Fruit fly (Drosophila melanogaster): ENCODE results near the gene COX5A.
A peak's percentile ranks its signal among the peaks of the same experiment; 100 is the strongest.

The COX5A gene

dm6 chr3R:11859103-11859502 is 39.9 kb downstream of the COX5A start:
- TF ChIP-seq tj (GFP tag; optimal IDR thresholded peaks at IDR 0.05) (no peak), CG7101 (tag; optimal IDR thresholded peaks at IDR 0.05) (no peak), bab1 (GFP tag; optimal IDR thresholded peaks at IDR 0.05) (no peak), Hr96 (GFP tag; optimal IDR thresholded peaks at IDR 0.05) (no peak), ovo (GFP tag; optimal IDR thresholded peaks at IDR 0.05) (no peak), kay (GFP tag; ENCODE audit: borderline replicate concordance) (no peak), CG7045 (GFP tag; optimal IDR thresholded peaks at IDR 0.05) (no peak), pad (GFP tag; optimal IDR thresholded peaks at IDR 0.05) (no peak)

dm6 chr3R:11859534-11860254 is 40.5 kb downstream of the COX5A start:
- TF ChIP-seq kay (GFP tag; ENCODE audit: borderline replicate concordance) (no peak), tj (GFP tag; optimal IDR thresholded peaks at IDR 0.05) (no peak), Mnt (GFP tag; optimal IDR thresholded peaks at IDR 0.05) (no peak), CG7045 (GFP tag; optimal IDR thresholded peaks at IDR 0.05) (no peak), CG7101 (tag; optimal IDR thresholded peaks at IDR 0.05) (no peak), CG1620 (GFP tag; optimal IDR thresholded peaks at IDR 0.05) (no peak), ovo (GFP tag; optimal IDR thresholded peaks at IDR 0.05) (no peak), CG12768 (GFP tag; optimal IDR thresholded peaks at IDR 0.05) (no peak), bab1 (GFP tag; optimal IDR thresholded peaks at IDR 0.05) (no peak), cic (GFP tag; optimal IDR thresholded peaks at IDR 0.05) (no peak)

dm6 chr3R:11865132-11865531 is 46.0 kb downstream of the COX5A start:
- TF ChIP-seq Clk (GFP tag; optimal IDR thresholded peaks at IDR 0.05) (no peak), pad (GFP tag; optimal IDR thresholded peaks at IDR 0.05) (no peak), toe (GFP tag; optimal IDR thresholded peaks at IDR 0.05) (no peak), CG12768 (GFP tag; optimal IDR thresholded peaks at IDR 0.05) (no peak)

dm6 chr3R:11868562-11868961 is 49.4 kb downstream of the COX5A start:
- TF ChIP-seq CG7101 (tag; optimal IDR thresholded peaks at IDR 0.05), result no peak
- TF ChIP-seq cnc (optimal IDR thresholded peaks at IDR 0.05), result no peak
- no peak for TF ChIP-seq Hr96 (GFP tag; optimal IDR thresholded peaks at IDR 0.05)

- no peak for TF ChIP-seq ovo (GFP tag; optimal IDR thresholded peaks at IDR 0.05)
- TF ChIP-seq CG7045 (GFP tag; optimal IDR thresholded peaks at IDR 0.05), result no peak
- peak; percentile 23 for TF ChIP-seq tj (GFP tag; optimal IDR thresholded peaks at IDR 0.05)
- TF ChIP-seq CG7101 (tag; optimal IDR thresholded peaks at IDR 0.05), result no peak
- TF ChIP-seq pad (GFP tag; optimal IDR thresholded peaks at IDR 0.05), result no peak
- no peak for TF ChIP-seq cnc (optimal IDR thresholded peaks at IDR 0.05)
- TF ChIP-seq cic (GFP tag; optimal IDR thresholded peaks at IDR 0.05), result no peak
- TF ChIP-seq Clk (GFP tag; optimal IDR thresholded peaks at IDR 0.05), result no peak
- peak; percentile 17 for TF ChIP-seq Hr96 (GFP tag; optimal IDR thresholded peaks at IDR 0.05)
- TF ChIP-seq CG33017 (tag; optimal IDR thresholded peaks at IDR 0.05), result no peak
- TF ChIP-seq CG12768 (GFP tag; optimal IDR thresholded peaks at IDR 0.05), result peak; percentile 33
- no peak for TF ChIP-seq kay (GFP tag; ENCODE audit: borderline replicate concordance)
- no peak for TF ChIP-seq CG1620 (GFP tag; optimal IDR thresholded peaks at IDR 0.05)
- TF ChIP-seq Crg-1 (GFP tag; optimal IDR thresholded peaks at IDR 0.05), result no peak
- TF ChIP-seq Mnt (GFP tag; optimal IDR thresholded peaks at IDR 0.05), result peak; percentile 56
- TF ChIP-seq CG5204 (GFP tag; optimal IDR thresholded peaks at IDR 0.05), result no peak
- peak; percentile 38 for TF ChIP-seq toe (GFP tag; optimal IDR thresholded peaks at IDR 0.05)
- TF ChIP-seq bab1 (GFP tag; optimal IDR thresholded peaks at IDR 0.05), result peak; percentile 5
- TF ChIP-seq CG11617 (GFP tag; optimal IDR thresholded peaks at IDR 0.05), result no peak
- no peak for TF ChIP-seq CG14711 (tag; optimal IDR thresholded peaks at IDR 0.05)
These were observed 50.0 kb downstream of the COX5A start, which contains the start of gene CG6959 for dm6 chr3R:11869169-11869568. CG6959 (minus strand) TSS chr3R:11869460.

dm6 chr3R:11869675-11870074 is 50.5 kb downstream of the COX5A start:
- no peak for TF ChIP-seq Mnt (GFP tag; optimal IDR thresholded peaks at IDR 0.05)
- no peak for TF ChIP-seq CG1620 (GFP tag; optimal IDR thresholded peaks at IDR 0.05)
- TF ChIP-seq Crg-1 (GFP tag; optimal IDR thresholded peaks at IDR 0.05), result no peak

Measured in whole organism, adult.